Worm (Caenorhabditis elegans): ENCODE measurements around the gene Y51A2B.5.

Gene Y51A2B.5

DNA sequence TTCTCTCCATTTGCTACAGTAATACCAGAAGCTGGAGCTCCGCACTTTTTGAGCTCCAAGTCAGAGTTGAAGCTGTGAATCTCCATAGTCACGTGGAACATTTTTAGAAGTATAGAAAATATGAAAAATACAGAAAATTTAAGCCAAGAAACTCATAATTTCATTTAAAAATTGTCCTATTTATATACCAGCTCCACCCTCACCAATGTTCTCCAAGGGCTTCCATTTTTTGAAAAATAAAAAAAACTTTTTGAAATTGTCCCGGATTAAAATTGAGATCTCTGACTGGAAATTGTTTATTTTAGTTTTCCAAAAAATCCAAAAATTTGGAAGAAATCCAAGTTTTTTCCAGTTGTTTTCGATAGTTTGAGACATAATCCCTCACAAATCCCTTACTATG, 29.2 kb upstream of the Y51A2B.5 start, which contains the start of gene C08E8.5:
C08E8.5 (minus strand) TSS at position 101 of the 400 bp plus-strand sequence.
- TF ChIP-seq tbx-37 (GFP tag; conservative IDR thresholded peaks at IDR 0.05) (no peak), aly-1 (tag; optimal IDR thresholded peaks at IDR 0.05) (no peak), flt-1 (GFP tag; IDR thresholded peaks at IDR 0.05) (no peak), pes-1 (GFP tag; IDR thresholded peaks at IDR 0.05) (no peak), hnd-1 (tag; optimal IDR thresholded peaks at IDR 0.05) (no peak), ets-7 (tag; optimal IDR thresholded peaks at IDR 0.05) (no peak), B0310.2 (tag; optimal IDR thresholded peaks at IDR 0.05) (no peak), F13C5.2 (tag; optimal IDR thresholded peaks at IDR 0.05) (no peak), ceh-13 (GFP tag; optimal IDR thresholded peaks at IDR 0.05) (no peak), tra-4 (tag; optimal IDR thresholded peaks at IDR 0.05) (no peak), tbx-11 (GFP tag; IDR thresholded peaks at IDR 0.05) (no peak), hmbx-1 (tag; optimal IDR thresholded peaks at IDR 0.05) (no peak), hmg-4 (GFP tag; optimal IDR thresholded peaks at IDR 0.05) (no peak)

DNA sequence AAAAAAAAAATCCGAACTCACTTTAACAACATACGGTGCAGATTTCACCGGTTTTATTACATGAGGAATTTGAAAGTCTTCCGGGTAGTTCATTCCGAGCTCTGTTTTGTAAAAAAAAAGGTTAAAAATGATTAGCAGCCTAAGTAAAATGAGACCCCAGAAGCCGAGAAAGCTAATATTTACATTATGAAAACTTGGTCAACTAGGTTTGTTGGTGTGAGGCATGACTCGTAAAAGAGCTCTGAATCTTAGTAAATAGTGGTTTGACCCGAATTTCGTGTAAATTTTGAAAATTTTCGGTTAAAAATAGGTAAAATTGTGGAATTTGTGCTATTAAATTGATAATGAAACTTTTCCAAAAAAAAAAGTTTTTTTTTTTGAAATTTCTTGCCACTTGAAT, 26.7 kb upstream of the Y51A2B.5 start, which contains the start of gene C08E8.1:
C08E8.1 (minus strand) TSS at position 101 of the 400 bp plus-strand sequence.
- TF ChIP-seq ceh-13 (GFP tag; optimal IDR thresholded peaks at IDR 0.05) (no peak), ceh-36 (tag; optimal IDR thresholded peaks at IDR 0.05) (no peak)

DNA sequence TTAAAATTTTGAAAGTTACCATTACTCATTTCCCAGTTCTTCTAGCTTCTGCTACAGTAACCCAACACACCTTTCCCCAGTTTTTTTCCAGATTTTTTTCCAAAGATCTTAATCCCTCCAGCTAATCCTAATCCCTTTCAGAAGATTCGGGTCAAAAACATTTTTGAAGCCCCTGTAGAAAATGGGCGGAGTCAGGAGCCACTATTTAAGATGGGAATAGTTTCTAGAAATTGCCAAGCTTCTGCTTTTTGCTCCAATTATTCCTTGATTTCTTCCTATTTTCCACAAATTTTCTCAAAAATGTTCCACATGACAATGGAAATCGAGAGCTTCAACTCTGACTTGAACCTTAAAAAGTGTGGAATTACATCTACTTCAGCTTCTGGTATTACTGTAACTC, 24.5 kb upstream of the Y51A2B.5 start, which contains the start of gene C08E8.9:
C08E8.9 (plus strand) TSS at position 301 of the 400 bp plus-strand sequence.
- TF ChIP-seq ceh-36 (tag; optimal IDR thresholded peaks at IDR 0.05) (peak; percentile 57), aly-1 (tag; optimal IDR thresholded peaks at IDR 0.05) (no peak), ceh-13 (GFP tag; optimal IDR thresholded peaks at IDR 0.05) (no peak), pes-1 (GFP tag; IDR thresholded peaks at IDR 0.05) (no peak)

DNA sequence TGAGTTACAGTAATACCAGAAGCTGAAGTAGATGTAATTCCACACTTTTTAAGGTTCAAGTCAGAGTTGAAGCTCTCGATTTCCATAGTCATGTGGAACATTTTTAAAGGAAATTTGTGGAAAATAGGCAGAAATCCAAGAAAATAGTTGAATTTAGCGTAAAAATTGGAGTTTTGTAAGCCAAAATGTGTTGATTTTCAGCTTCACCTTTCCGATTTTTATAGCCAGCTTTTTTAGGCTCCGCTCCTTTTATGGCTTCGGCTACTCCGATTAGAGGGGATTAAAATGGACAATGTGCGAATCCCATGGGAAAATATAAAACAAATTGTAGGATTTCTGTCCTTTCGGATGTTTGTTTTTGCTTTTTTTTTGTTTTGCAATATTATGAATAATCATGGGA, 20.8 kb upstream of the Y51A2B.5 start, which contains the start of gene C08E8.6:
C08E8.6 (minus strand) TSS at position 101 of the 400 bp plus-strand sequence.
- no peak for TF ChIP-seq hnd-1 (tag; optimal IDR thresholded peaks at IDR 0.05)
- TF ChIP-seq ama-1 (optimal IDR thresholded peaks at IDR 0.05): no peak
- TF ChIP-seq flt-1 (GFP tag; IDR thresholded peaks at IDR 0.05): no peak
- TF ChIP-seq B0310.2 (tag; optimal IDR thresholded peaks at IDR 0.05): no peak
- no peak for TF ChIP-seq ceh-13 (GFP tag; optimal IDR thresholded peaks at IDR 0.05)
- TF ChIP-seq hmbx-1 (tag; optimal IDR thresholded peaks at IDR 0.05): no peak
- TF ChIP-seq F13C5.2 (tag; optimal IDR thresholded peaks at IDR 0.05): no peak
- TF ChIP-seq scrt-1 (GFP tag; IDR thresholded peaks at IDR 0.05): no peak
- no peak for TF ChIP-seq sea-1 (GFP tag; conservative IDR thresholded peaks at IDR 0.05)
- TF ChIP-seq ets-7 (tag; optimal IDR thresholded peaks at IDR 0.05): no peak
- TF ChIP-seq ceh-36 (tag; optimal IDR thresholded peaks at IDR 0.05): no peak
- no peak for TF ChIP-seq tbx-37 (GFP tag; conservative IDR thresholded peaks at IDR 0.05)
- TF ChIP-seq hmg-4 (GFP tag; optimal IDR thresholded peaks at IDR 0.05): no peak
- no peak for TF ChIP-seq tbx-11 (GFP tag; IDR thresholded peaks at IDR 0.05)
- TF ChIP-seq aly-1 (tag; optimal IDR thresholded peaks at IDR 0.05): no peak
- no peak for TF ChIP-seq tra-4 (tag; optimal IDR thresholded peaks at IDR 0.05)
- TF ChIP-seq pes-1 (GFP tag; IDR thresholded peaks at IDR 0.05): no peak

DNA sequence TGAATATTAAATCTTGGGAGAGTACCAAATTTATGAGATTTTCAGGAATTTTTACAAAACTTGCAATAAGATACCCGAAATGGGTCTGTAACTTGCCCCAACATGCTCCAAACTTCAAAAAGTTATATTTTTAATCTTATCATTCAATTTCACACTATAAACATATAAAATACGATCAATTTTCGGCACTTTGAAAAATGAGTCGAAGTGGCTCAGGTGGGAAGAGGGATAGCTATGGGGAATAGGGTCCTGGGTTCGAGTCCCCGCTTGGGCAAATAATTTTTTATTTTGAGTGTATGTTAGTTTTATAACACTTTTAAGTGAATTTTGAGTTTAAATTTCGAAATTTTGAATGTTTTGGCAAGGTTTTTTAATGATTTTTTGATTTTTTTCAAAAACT, 18.0 kb upstream of the Y51A2B.5 start:
- no peak for TF ChIP-seq ceh-36 (tag; optimal IDR thresholded peaks at IDR 0.05)
- TF ChIP-seq ets-7 (tag; optimal IDR thresholded peaks at IDR 0.05): no peak
- no peak for TF ChIP-seq ama-1 (optimal IDR thresholded peaks at IDR 0.05)
- TF ChIP-seq hmbx-1 (tag; optimal IDR thresholded peaks at IDR 0.05): no peak
- TF ChIP-seq sea-1 (GFP tag; conservative IDR thresholded peaks at IDR 0.05): no peak
- TF ChIP-seq ceh-13 (GFP tag; optimal IDR thresholded peaks at IDR 0.05): no peak
- TF ChIP-seq tbx-37 (GFP tag; conservative IDR thresholded peaks at IDR 0.05): no peak
- no peak for TF ChIP-seq tbx-11 (GFP tag; IDR thresholded peaks at IDR 0.05)
- TF ChIP-seq scrt-1 (GFP tag; IDR thresholded peaks at IDR 0.05): no peak
- TF ChIP-seq hmg-4 (GFP tag; optimal IDR thresholded peaks at IDR 0.05): no peak
- no peak for TF ChIP-seq B0310.2 (tag; optimal IDR thresholded peaks at IDR 0.05)
- no peak for TF ChIP-seq hnd-1 (tag; optimal IDR thresholded peaks at IDR 0.05)

DNA sequence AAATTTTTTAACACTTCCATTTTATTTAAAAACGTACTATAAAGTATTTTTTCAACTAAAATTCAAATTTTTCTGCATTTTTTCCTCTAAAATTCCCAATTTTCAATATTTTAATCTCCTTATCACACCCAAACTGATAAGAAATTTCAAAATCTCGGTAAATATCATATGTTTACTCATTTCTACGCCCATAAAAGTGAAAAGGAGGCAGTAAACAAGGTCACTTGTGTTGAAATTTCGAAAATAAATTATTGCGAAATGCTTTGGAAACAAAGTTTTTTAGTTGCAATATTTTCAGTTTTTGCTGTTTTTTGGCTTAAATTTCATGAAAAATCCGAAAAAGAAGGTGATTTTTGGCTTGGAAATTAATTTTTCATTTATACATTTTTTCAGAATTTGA, 17.5 kb upstream of the Y51A2B.5 start, which contains the start of gene C08E8.4:
C08E8.4 (plus strand) TSS at position 268 of the 400 bp plus-strand sequence.
- TF ChIP-seq ceh-36 (tag; optimal IDR thresholded peaks at IDR 0.05) (no peak), ets-7 (tag; optimal IDR thresholded peaks at IDR 0.05) (no peak), flt-1 (GFP tag; IDR thresholded peaks at IDR 0.05) (no peak), hmg-4 (GFP tag; optimal IDR thresholded peaks at IDR 0.05) (no peak), scrt-1 (GFP tag; IDR thresholded peaks at IDR 0.05) (no peak), ceh-13 (GFP tag; optimal IDR thresholded peaks at IDR 0.05) (no peak), tbx-37 (GFP tag; conservative IDR thresholded peaks at IDR 0.05) (no peak), F13C5.2 (tag; optimal IDR thresholded peaks at IDR 0.05) (no peak), ama-1 (optimal IDR thresholded peaks at IDR 0.05) (no peak), sea-1 (GFP tag; conservative IDR thresholded peaks at IDR 0.05) (no peak), aly-1 (tag; optimal IDR thresholded peaks at IDR 0.05) (no peak), tra-4 (tag; optimal IDR thresholded peaks at IDR 0.05) (no peak), tbx-11 (GFP tag; IDR thresholded peaks at IDR 0.05) (no peak), pes-1 (GFP tag; IDR thresholded peaks at IDR 0.05) (no peak), B0310.2 (tag; optimal IDR thresholded peaks at IDR 0.05) (no peak), hnd-1 (tag; optimal IDR thresholded peaks at IDR 0.05) (no peak), hmbx-1 (tag; optimal IDR thresholded peaks at IDR 0.05) (no peak)

DNA sequence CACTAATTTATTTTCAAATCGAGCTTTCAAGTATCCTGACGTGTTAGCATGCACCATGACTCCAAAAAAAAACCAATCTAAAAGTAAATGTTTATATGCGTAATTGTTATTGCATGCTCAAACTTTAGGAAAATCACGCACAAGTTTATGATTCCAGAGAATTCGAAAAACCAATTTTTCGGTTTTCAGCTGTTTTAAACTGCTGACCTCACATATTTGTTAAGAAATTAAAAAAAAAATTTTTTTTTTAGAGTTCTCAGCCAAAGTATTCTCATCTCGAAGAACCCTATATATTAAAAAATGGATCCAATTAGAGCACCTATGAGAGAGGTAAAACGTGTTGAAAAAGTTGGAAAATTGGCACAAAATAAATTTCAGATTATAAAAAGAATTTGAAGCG, 14.9 kb upstream of the Y51A2B.5 start, which contains the start of gene Y51A2B.2:
Y51A2B.2 (plus strand) TSS at position 301 of the 400 bp plus-strand sequence.
- no peak for TF ChIP-seq sea-1 (GFP tag; conservative IDR thresholded peaks at IDR 0.05)
- no peak for TF ChIP-seq ceh-13 (GFP tag; optimal IDR thresholded peaks at IDR 0.05)
- no peak for TF ChIP-seq hmbx-1 (tag; optimal IDR thresholded peaks at IDR 0.05)
- no peak for TF ChIP-seq tbx-37 (GFP tag; conservative IDR thresholded peaks at IDR 0.05)
- no peak for TF ChIP-seq hnd-1 (tag; optimal IDR thresholded peaks at IDR 0.05)
- no peak for TF ChIP-seq aly-1 (tag; optimal IDR thresholded peaks at IDR 0.05)
- TF ChIP-seq pes-1 (GFP tag; IDR thresholded peaks at IDR 0.05): no peak
- TF ChIP-seq tbx-11 (GFP tag; IDR thresholded peaks at IDR 0.05): no peak
- TF ChIP-seq B0310.2 (tag; optimal IDR thresholded peaks at IDR 0.05): no peak
- TF ChIP-seq ceh-36 (tag; optimal IDR thresholded peaks at IDR 0.05): no peak

DNA sequence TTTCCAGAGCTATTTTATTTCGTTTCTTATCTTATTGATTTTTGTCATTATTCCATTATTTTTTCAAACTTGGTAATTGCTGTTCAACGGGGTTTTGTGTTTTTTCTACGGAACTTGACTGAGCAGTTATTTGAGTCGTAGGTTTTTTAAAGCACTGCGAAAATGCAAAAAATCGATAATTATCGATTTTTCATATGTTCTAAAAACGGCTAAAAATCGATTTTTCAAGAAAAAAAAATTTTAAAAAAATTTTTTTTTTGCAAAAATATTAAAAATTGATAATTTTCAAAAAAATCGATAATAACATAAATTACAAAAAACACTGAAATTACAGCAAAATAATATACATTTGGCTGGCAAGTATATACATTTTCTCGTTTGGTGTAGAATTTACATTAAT, 13.5 kb upstream of the Y51A2B.5 start:
- TF ChIP-seq tra-4 (tag; optimal IDR thresholded peaks at IDR 0.05) (no peak), F13C5.2 (tag; optimal IDR thresholded peaks at IDR 0.05) (no peak), scrt-1 (GFP tag; IDR thresholded peaks at IDR 0.05) (no peak), ama-1 (optimal IDR thresholded peaks at IDR 0.05) (no peak), B0310.2 (tag; optimal IDR thresholded peaks at IDR 0.05) (no peak), ceh-36 (tag; optimal IDR thresholded peaks at IDR 0.05) (no peak), hmbx-1 (tag; optimal IDR thresholded peaks at IDR 0.05) (no peak), tbx-11 (GFP tag; IDR thresholded peaks at IDR 0.05) (no peak)
